Worm (Caenorhabditis elegans): ENCODE results near the gene odd-1.

The odd-1 gene

DNA sequence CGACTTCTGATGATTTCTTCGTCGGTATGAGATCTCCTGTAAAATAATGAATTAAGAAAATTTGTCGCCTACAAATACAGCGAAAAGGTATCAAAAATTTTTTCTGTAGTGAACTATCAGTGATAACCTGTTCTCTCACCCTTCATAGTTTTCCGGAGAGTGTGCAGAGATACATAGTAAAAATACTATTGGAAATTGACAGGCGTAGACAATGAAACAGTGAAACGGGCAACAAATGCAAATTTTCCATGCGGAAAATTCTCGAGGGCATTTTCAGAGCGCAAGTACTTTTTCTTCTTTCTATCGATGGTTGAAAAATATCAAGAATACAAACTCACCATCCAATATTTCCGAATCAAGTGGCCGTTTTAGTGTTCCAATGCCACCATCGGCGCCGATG is 20.9 kb upstream of the odd-1 start:
- TF ChIP-seq aly-1 (tag; optimal IDR thresholded peaks at IDR 0.05) (no peak), hmg-4 (GFP tag; optimal IDR thresholded peaks at IDR 0.05) (no peak), tbx-11 (GFP tag; IDR thresholded peaks at IDR 0.05) (no peak), tbx-37 (GFP tag; conservative IDR thresholded peaks at IDR 0.05) (no peak), sea-1 (GFP tag; conservative IDR thresholded peaks at IDR 0.05) (no peak), flt-1 (GFP tag; IDR thresholded peaks at IDR 0.05) (no peak), scrt-1 (GFP tag; IDR thresholded peaks at IDR 0.05) (no peak), ceh-13 (GFP tag; optimal IDR thresholded peaks at IDR 0.05) (no peak), hmbx-1 (tag; optimal IDR thresholded peaks at IDR 0.05) (no peak), F13C5.2 (tag; optimal IDR thresholded peaks at IDR 0.05) (no peak)

DNA sequence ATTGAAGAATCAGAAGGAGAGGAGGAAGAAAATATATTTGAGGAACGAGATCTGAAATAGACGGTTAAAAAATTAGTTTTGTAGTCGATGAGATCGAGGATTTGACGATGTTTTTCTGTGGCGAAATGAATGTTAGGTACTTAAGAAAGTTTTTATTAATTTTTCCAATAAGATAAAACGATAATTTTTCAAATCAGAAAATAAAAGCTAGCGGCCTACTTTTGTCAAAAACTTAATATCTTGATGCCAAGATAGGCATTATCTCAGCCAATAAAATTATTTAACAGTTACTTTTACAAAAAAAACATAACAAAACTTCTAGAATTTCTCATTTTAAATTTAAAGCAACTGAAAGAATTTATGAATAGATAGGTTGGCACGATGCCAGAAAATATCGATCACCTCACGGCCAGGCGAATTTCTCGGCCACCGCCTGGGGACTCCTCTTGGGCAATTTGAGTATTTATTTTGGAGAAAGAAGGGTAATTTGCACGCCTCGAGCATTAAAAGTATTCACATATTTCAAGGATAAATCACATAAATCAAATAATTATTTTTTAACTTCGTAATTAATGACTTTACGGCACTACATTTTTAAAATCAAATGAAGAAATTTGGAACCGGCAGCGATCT is 20.3 kb upstream of the odd-1 start, which contains the start of gene fubl-2:
fubl-2 (minus strand) TSS at position 51 of the 633 bp plus-strand sequence.
- TF ChIP-seq ets-7 (tag; optimal IDR thresholded peaks at IDR 0.05) (no peak), tbx-37 (GFP tag; conservative IDR thresholded peaks at IDR 0.05) (peak; percentile 64; the same call in 1 of the 2 replicates)

DNA sequence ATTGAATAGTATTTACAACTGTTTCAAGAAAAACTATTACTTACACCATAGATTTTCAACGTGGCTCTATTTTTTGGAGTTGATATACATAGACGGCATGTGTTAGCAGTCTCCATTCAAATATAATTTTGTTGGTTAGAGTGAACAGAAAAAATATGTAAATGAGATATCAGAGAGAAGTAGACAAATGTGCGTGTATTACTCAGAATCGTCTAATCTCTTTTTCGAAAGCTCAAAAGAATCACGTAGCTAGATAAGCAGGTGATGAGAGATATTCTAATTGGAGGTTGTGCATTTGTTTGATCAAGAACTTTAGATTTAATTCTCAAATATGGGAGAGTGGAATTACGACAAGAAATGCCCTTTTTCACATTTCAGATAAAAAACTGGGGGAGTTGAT is 17.6 kb upstream of the odd-1 start, which contains the start of gene ZK418.10:
ZK418.10 (minus strand) TSS at position 148 of the 400 bp plus-strand sequence.
- no peak for TF ChIP-seq tbx-37 (GFP tag; conservative IDR thresholded peaks at IDR 0.05)
- no peak for TF ChIP-seq ama-1 (optimal IDR thresholded peaks at IDR 0.05)
- no peak for TF ChIP-seq ets-7 (tag; optimal IDR thresholded peaks at IDR 0.05)
- TF ChIP-seq hmg-4 (GFP tag; optimal IDR thresholded peaks at IDR 0.05), result no peak
- no peak for TF ChIP-seq tra-4 (tag; optimal IDR thresholded peaks at IDR 0.05)
- TF ChIP-seq ceh-13 (GFP tag; optimal IDR thresholded peaks at IDR 0.05), result no peak
- no peak for TF ChIP-seq F13C5.2 (tag; optimal IDR thresholded peaks at IDR 0.05)
- no peak for TF ChIP-seq tbx-11 (GFP tag; IDR thresholded peaks at IDR 0.05)
- TF ChIP-seq B0310.2 (tag; optimal IDR thresholded peaks at IDR 0.05), result no peak

DNA sequence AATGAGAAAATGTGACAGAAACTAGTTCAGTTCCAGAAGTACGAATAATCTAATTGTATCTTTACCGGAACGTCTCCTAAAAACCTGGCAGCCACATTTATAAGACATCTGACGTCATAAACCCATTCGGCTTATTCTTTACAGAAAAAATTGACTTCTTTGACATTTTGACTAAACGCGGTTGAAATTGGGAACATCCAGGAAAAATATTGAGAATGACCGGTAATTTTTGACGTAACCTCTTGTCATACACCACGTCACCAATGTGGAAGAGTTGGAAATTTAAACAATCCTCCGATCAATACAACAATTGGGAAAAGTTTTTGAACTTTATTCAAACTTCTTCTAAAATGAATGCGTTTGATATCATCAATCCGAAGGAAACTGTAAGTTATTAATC is 17.1 kb upstream of the odd-1 start, which contains the start of gene ZK418.2:
ZK418.2 (plus strand) TSS at position 301 of the 400 bp plus-strand sequence.
- no peak for TF ChIP-seq ama-1 (optimal IDR thresholded peaks at IDR 0.05)
- no peak for TF ChIP-seq ceh-36 (tag; optimal IDR thresholded peaks at IDR 0.05)
- no peak for TF ChIP-seq ets-7 (tag; optimal IDR thresholded peaks at IDR 0.05)
- no peak for TF ChIP-seq flt-1 (GFP tag; IDR thresholded peaks at IDR 0.05)
- TF ChIP-seq B0310.2 (tag; optimal IDR thresholded peaks at IDR 0.05), result no peak
- TF ChIP-seq tra-4 (tag; optimal IDR thresholded peaks at IDR 0.05), result no peak
- no peak for TF ChIP-seq aly-1 (tag; optimal IDR thresholded peaks at IDR 0.05)
- no peak for TF ChIP-seq pes-1 (GFP tag; IDR thresholded peaks at IDR 0.05)
- TF ChIP-seq ceh-13 (GFP tag; optimal IDR thresholded peaks at IDR 0.05), result no peak
- TF ChIP-seq scrt-1 (GFP tag; IDR thresholded peaks at IDR 0.05), result no peak

DNA sequence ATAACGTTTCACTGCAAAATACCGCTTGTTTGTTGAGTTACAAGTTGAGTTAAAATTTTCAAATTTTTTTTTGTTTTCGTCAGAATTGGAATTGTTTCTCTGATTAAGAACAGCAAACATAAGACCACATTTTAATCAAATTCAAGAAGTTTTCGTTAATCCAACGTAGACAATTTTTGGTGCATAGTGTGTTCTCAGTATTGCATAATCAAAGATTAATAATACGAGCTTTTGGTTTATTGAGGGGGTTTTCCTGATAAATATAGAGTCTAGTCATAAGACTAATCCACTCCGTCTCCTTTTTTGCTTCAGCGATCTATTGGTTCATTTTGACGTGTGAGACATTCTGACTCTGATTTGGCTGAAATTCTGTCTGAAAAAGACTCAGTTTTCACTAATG is 13.0 kb upstream of the odd-1 start, which contains the start of gene nhr-9:
nhr-9 (plus strand) TSS at position 307 of the 400 bp plus-strand sequence.
- TF ChIP-seq hmg-4 (GFP tag; optimal IDR thresholded peaks at IDR 0.05), result no peak
- TF ChIP-seq tbx-37 (GFP tag; conservative IDR thresholded peaks at IDR 0.05), result no peak
- no peak for TF ChIP-seq sea-1 (GFP tag; conservative IDR thresholded peaks at IDR 0.05)
- TF ChIP-seq hnd-1 (tag; optimal IDR thresholded peaks at IDR 0.05), result no peak
- no peak for TF ChIP-seq aly-1 (tag; optimal IDR thresholded peaks at IDR 0.05)
- no peak for TF ChIP-seq ceh-13 (GFP tag; optimal IDR thresholded peaks at IDR 0.05)
- no peak for TF ChIP-seq F13C5.2 (tag; optimal IDR thresholded peaks at IDR 0.05)
- no peak for TF ChIP-seq scrt-1 (GFP tag; IDR thresholded peaks at IDR 0.05)
- no peak for TF ChIP-seq tbx-11 (GFP tag; IDR thresholded peaks at IDR 0.05)
- TF ChIP-seq pes-1 (GFP tag; IDR thresholded peaks at IDR 0.05), result no peak
- no peak for TF ChIP-seq ets-7 (tag; optimal IDR thresholded peaks at IDR 0.05)
- no peak for TF ChIP-seq ama-1 (optimal IDR thresholded peaks at IDR 0.05)
- TF ChIP-seq B0310.2 (tag; optimal IDR thresholded peaks at IDR 0.05), result no peak
- no peak for TF ChIP-seq ceh-36 (tag; optimal IDR thresholded peaks at IDR 0.05)
- no peak for TF ChIP-seq tra-4 (tag; optimal IDR thresholded peaks at IDR 0.05)

DNA sequence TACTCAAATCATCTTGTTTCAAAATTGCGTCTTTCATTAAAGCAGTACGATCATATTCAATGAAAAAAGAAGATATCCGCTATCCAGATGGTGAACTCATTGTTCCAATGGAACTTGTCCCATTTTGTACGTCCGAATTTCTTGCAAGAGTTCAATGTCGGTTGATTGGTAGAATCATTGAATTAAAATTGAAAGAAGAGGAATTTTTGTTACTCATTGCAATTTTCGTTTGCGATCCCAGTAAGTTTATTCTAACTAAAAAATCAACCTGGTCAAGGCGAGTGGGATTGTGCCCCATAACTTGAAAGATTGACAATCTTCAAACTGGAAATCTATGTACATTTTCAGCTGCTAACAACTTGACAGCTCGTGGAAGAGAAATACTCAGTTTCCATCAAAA is 11.6 kb upstream of the odd-1 start:
- TF ChIP-seq sea-1 (GFP tag; conservative IDR thresholded peaks at IDR 0.05) (no peak), ceh-13 (GFP tag; optimal IDR thresholded peaks at IDR 0.05) (no peak), flt-1 (GFP tag; IDR thresholded peaks at IDR 0.05) (no peak), ets-7 (tag; optimal IDR thresholded peaks at IDR 0.05) (no peak), scrt-1 (GFP tag; IDR thresholded peaks at IDR 0.05) (no peak), hmbx-1 (tag; optimal IDR thresholded peaks at IDR 0.05) (no peak), aly-1 (tag; optimal IDR thresholded peaks at IDR 0.05) (no peak), F13C5.2 (tag; optimal IDR thresholded peaks at IDR 0.05) (no peak), hmg-4 (GFP tag; optimal IDR thresholded peaks at IDR 0.05) (no peak), pes-1 (GFP tag; IDR thresholded peaks at IDR 0.05) (no peak), tra-4 (tag; optimal IDR thresholded peaks at IDR 0.05) (no peak), ceh-36 (tag; optimal IDR thresholded peaks at IDR 0.05) (no peak), tbx-37 (GFP tag; conservative IDR thresholded peaks at IDR 0.05) (no peak), B0310.2 (tag; optimal IDR thresholded peaks at IDR 0.05) (no peak), hnd-1 (tag; optimal IDR thresholded peaks at IDR 0.05) (no peak), ama-1 (optimal IDR thresholded peaks at IDR 0.05) (no peak), tbx-11 (GFP tag; IDR thresholded peaks at IDR 0.05) (no peak)

DNA sequence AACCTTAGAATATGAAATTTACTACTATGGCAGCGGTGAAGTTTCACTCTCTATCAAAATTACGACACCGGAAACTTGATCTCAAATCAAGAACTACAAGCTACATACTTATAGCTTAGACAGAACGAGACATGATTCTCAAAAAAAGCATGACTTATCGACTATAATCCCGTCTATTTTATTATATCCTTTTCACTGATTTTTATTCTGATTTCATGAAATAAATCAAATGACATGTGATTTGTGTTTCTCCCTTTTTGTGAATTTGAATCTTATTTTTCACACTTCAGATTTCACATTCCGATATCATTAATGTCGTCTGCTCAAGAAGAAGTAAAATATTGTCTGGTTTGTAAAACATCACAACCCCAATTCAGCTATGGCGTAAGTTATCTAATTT is 8.1 kb upstream of the odd-1 start, which contains the start of gene ZK418.11:
ZK418.11 (plus strand) TSS at position 289 of the 400 bp plus-strand sequence.
- TF ChIP-seq aly-1 (tag; optimal IDR thresholded peaks at IDR 0.05) (no peak), B0310.2 (tag; optimal IDR thresholded peaks at IDR 0.05) (no peak), ets-7 (tag; optimal IDR thresholded peaks at IDR 0.05) (no peak), ama-1 (optimal IDR thresholded peaks at IDR 0.05) (no peak), scrt-1 (GFP tag; IDR thresholded peaks at IDR 0.05) (no peak)
